Fruit fly (Drosophila melanogaster) whole organism, embryonic: ENCODE results near the gene CG11997.

ENCODE experiments used
- BEAF-32 ChIP-seq: fragments of 200-800 bp; sonication (Bioruptor generic); optimal IDR thresholded peaks from 3 replicates; lab custom pipeline; 2017; ENCODE audit warnings: missing biosample characterization, missing genetic modification characterization, mild to moderate bottlenecking, moderate library complexity, missing genetic modification reagents
- CG10267 ChIP-seq: fragments of 200-800 bp; sonication (Bioruptor generic); optimal IDR thresholded peaks from 2 replicates; lab custom pipeline; 2018; ENCODE audit warnings: missing biosample characterization, mild to moderate bottlenecking, missing genetic modification characterization, moderate library complexity
- CG11695 ChIP-seq: fragments of 200-800 bp; sonication (Bioruptor generic); IDR thresholded peaks from 3 replicates; pipeline ENCODE4 v1.3.6; 2022; ENCODE audit warnings: missing biosample characterization, missing genetic modification characterization
- CG12391 ChIP-seq: fragments of 200-800 bp; sonication (Bioruptor generic); optimal IDR thresholded peaks from 3 replicates; lab custom pipeline; 2018; ENCODE audit warnings: missing biosample characterization, mild to moderate bottlenecking, missing genetic modification characterization, moderate library complexity
- CG14014 ChIP-seq: fragments of 200-800 bp; sonication (Bioruptor generic); IDR thresholded peaks from 2 replicates; pipeline ENCODE4 v1.3.6; 2022; ENCODE audit warnings: missing biosample characterization, missing genetic modification characterization
- CG15011 ChIP-seq: fragments of 200-800 bp; sonication (Bioruptor generic); optimal IDR thresholded peaks from 3 replicates; lab custom pipeline; 2018; ENCODE audit warnings: missing biosample characterization, mild to moderate bottlenecking, missing genetic modification characterization
- CG2116 ChIP-seq: fragments of 200-800 bp; sonication (Bioruptor generic); optimal IDR thresholded peaks from 3 replicates; lab custom pipeline; 2018; ENCODE audit warnings: missing biosample characterization, mild to moderate bottlenecking, missing genetic modification characterization
- CG31388 ChIP-seq: fragments of 200-800 bp; sonication (Bioruptor generic); optimal IDR thresholded peaks from 2 replicates; lab custom pipeline; 2016; ENCODE audit warnings: missing biosample characterization, missing genetic modification characterization
- CG34224 ChIP-seq: fragments of 200-800 bp; sonication (Bioruptor generic); IDR thresholded peaks from 3 replicates; pipeline ENCODE4 v1.3.6; 2022; ENCODE audit warnings: missing biosample characterization, missing genetic modification characterization; ENCODE audit not compliant: partially characterized antibody
- CG5245 ChIP-seq: fragments of 200-800 bp; sonication (Bioruptor generic); optimal IDR thresholded peaks from 3 replicates; lab custom pipeline; 2016; ENCODE audit warnings: missing biosample characterization, missing genetic modification characterization
- CG6813 ChIP-seq: fragments of 200-800 bp; sonication (Bioruptor generic); optimal IDR thresholded peaks from 2 replicates; lab custom pipeline; 2017; ENCODE audit warnings: missing biosample characterization, missing genetic modification characterization, mild to moderate bottlenecking, moderate library complexity, missing genetic modification reagents
- CG7839 ChIP-seq: fragments of 200-800 bp; sonication (Bioruptor generic); optimal IDR thresholded peaks from 3 replicates; lab custom pipeline; 2018; ENCODE audit warnings: missing biosample characterization, mild to moderate bottlenecking, missing genetic modification characterization, moderate library complexity
- CG8281 ChIP-seq: fragments of 200-800 bp; sonication (Bioruptor generic); optimal IDR thresholded peaks from 2 replicates; lab custom pipeline; 2018; ENCODE audit warnings: missing biosample characterization, mild to moderate bottlenecking, missing genetic modification characterization, moderate library complexity
- CG9437 ChIP-seq: fragments of 200-800 bp; sonication (Bioruptor generic); optimal IDR thresholded peaks from 2 replicates; lab custom pipeline; 2018; ENCODE audit warnings: missing biosample characterization, mild to moderate bottlenecking, missing genetic modification characterization
- CG9932 ChIP-seq: fragments of 200-800 bp; sonication (Bioruptor generic); IDR thresholded peaks from 2 replicates; pipeline ENCODE4 v1.3.6; 2022; ENCODE audit warnings: missing biosample characterization, missing genetic modification characterization
- Doc2 ChIP-seq: fragments of 200-800 bp; sonication (Bioruptor generic); IDR thresholded peaks from 2 replicates; pipeline ENCODE4 v1.3.6; 2022; ENCODE audit warnings: missing biosample characterization, missing genetic modification characterization
- Doc3 ChIP-seq: fragments of 200-800 bp; sonication (Bioruptor generic); IDR thresholded peaks from 3 replicates; pipeline ENCODE4 v1.3.6; 2022; ENCODE audit warnings: missing biosample characterization, missing genetic modification characterization; ENCODE audit not compliant: partially characterized antibody
- Fer3 ChIP-seq: fragments of 200-800 bp; sonication (Bioruptor generic); optimal IDR thresholded peaks from 2 replicates; lab custom pipeline; 2018; ENCODE audit warnings: missing biosample characterization, mild to moderate bottlenecking, missing genetic modification characterization, moderate library complexity
- Hmx ChIP-seq: fragments of 200-800 bp; sonication (Bioruptor generic); optimal IDR thresholded peaks from 2 replicates; lab custom pipeline; 2016; ENCODE audit warnings: missing biosample characterization, missing genetic modification characterization
- Jarid2 ChIP-seq: fragments of 200-800 bp; sonication (Bioruptor generic); optimal IDR thresholded peaks from 3 replicates; lab custom pipeline; 2017; ENCODE audit warnings: mild to moderate bottlenecking, missing biosample characterization, missing genetic modification reagents, missing genetic modification characterization
- Lim3 ChIP-seq: fragments of 200-800 bp; sonication (Bioruptor generic); IDR thresholded peaks from 2 replicates; pipeline ENCODE4 v1.3.6; 2022; ENCODE audit warnings: missing biosample characterization, missing genetic modification characterization
- Myb ChIP-seq: fragments of 200-800 bp; sonication (Bioruptor generic); optimal IDR thresholded peaks from 2 replicates; lab custom pipeline; 2016; ENCODE audit warnings: missing biosample characterization, missing genetic modification characterization
- Nf-YA ChIP-seq: fragments of 200-800 bp; sonication (Bioruptor generic); IDR thresholded peaks from 2 replicates; pipeline ENCODE4 v1.3.6; 2022; ENCODE audit warnings: missing biosample characterization, missing genetic modification characterization
- NfI ChIP-seq: fragments of 200-800 bp; sonication (Bioruptor generic); optimal IDR thresholded peaks from 3 replicates; lab custom pipeline; 2018; ENCODE audit warnings: missing biosample characterization, mild to moderate bottlenecking, missing genetic modification characterization, moderate library complexity
- Pdp1 ChIP-seq, 2 experiments: fragments of 200-800 bp; sonication (Bioruptor generic); optimal IDR thresholded peaks; 3 replicates each; lab custom pipeline; 2016; ENCODE audit warnings: missing biosample characterization in 2 of 2, missing genetic modification characterization in 2 of 2, mild to moderate bottlenecking in 1 of 2, moderate library complexity in 1 of 2
- ara ChIP-seq: fragments of 200-800 bp; sonication (Bioruptor generic); IDR thresholded peaks from 2 replicates; pipeline ENCODE4 v1.3.6; 2022; ENCODE audit warnings: missing biosample characterization, missing genetic modification characterization
- caup ChIP-seq: fragments of 200-800 bp; sonication (Bioruptor generic); optimal IDR thresholded peaks from 3 replicates; lab custom pipeline; 2017; ENCODE audit warnings: missing biosample characterization, mild to moderate bottlenecking, missing genetic modification characterization, moderate library complexity; ENCODE audit not compliant: severe bottlenecking
- disco-r ChIP-seq: fragments of 200-800 bp; sonication (Bioruptor generic); optimal IDR thresholded peaks from 2 replicates; lab custom pipeline; 2016; ENCODE audit warnings: missing biosample characterization, missing genetic modification characterization
- dm ChIP-seq: fragments of 200-800 bp; sonication (Bioruptor generic); optimal IDR thresholded peaks from 3 replicates; lab custom pipeline; 2016; ENCODE audit warnings: missing biosample characterization, missing genetic modification characterization
- ems ChIP-seq: fragments of 200-800 bp; sonication (Bioruptor generic); optimal IDR thresholded peaks from 3 replicates; lab custom pipeline; 2016; ENCODE audit warnings: missing biosample characterization, missing genetic modification characterization
- eyg ChIP-seq: fragments of 200-800 bp; sonication (Bioruptor generic); optimal IDR thresholded peaks from 3 replicates; lab custom pipeline; 2016; ENCODE audit warnings: missing biosample characterization, missing genetic modification characterization
- fd64A ChIP-seq: fragments of 200-800 bp; sonication (Bioruptor generic); optimal IDR thresholded peaks from 3 replicates; lab custom pipeline; 2018; ENCODE audit warnings: missing biosample characterization, mild to moderate bottlenecking, missing genetic modification characterization
- gcm ChIP-seq: fragments of 200-800 bp; sonication (Bioruptor generic); optimal IDR thresholded peaks from 2 replicates; lab custom pipeline; 2019; ENCODE audit warnings: missing biosample characterization, mild to moderate bottlenecking, missing genetic modification characterization, moderate library complexity
- gem ChIP-seq: fragments of 200-800 bp; sonication (Bioruptor generic); optimal IDR thresholded peaks from 2 replicates; lab custom pipeline; 2019; ENCODE audit warnings: missing biosample characterization, mild to moderate bottlenecking, missing genetic modification characterization, moderate library complexity
- lab ChIP-seq: fragments of 200-800 bp; sonication (Bioruptor generic); optimal IDR thresholded peaks from 3 replicates; lab custom pipeline; 2017; ENCODE audit warnings: missing biosample characterization, missing genetic modification characterization, mild to moderate bottlenecking, moderate library complexity, missing genetic modification reagents
- lilli ChIP-seq: fragments of 200-800 bp; sonication (Bioruptor generic); optimal IDR thresholded peaks from 3 replicates; lab custom pipeline; 2016; ENCODE audit warnings: missing biosample characterization, missing genetic modification characterization
- nmo ChIP-seq: fragments of 200-800 bp; sonication (Bioruptor generic); optimal IDR thresholded peaks from 2 replicates; lab custom pipeline; 2018; ENCODE audit warnings: missing biosample characterization, mild to moderate bottlenecking, missing genetic modification characterization, moderate library complexity
- pita ChIP-seq: fragments of 200-800 bp; sonication (Bioruptor generic); optimal IDR thresholded peaks from 2 replicates; lab custom pipeline; 2017; ENCODE audit warnings: missing biosample characterization, mild to moderate bottlenecking, missing genetic modification characterization
- pum ChIP-seq: fragments of 200-800 bp; sonication (Bioruptor generic); optimal IDR thresholded peaks from 2 replicates; lab custom pipeline; 2016; ENCODE audit warnings: missing biosample characterization, missing genetic modification characterization
- sc ChIP-seq, 3 experiments: fragments of >200 bp in 2 of 3; fragments of 200-800 bp in 1 of 3; sonication (Bioruptor generic) in 1 of 3; optimal IDR thresholded peaks; 2 replicates in 2 of 3; 3 replicates in 1 of 3; lab custom pipeline; 2017; ENCODE audit warnings: mild to moderate bottlenecking in 1 of 3, missing biosample characterization in 1 of 3, missing genetic modification characterization in 1 of 3, missing genetic modification reagents in 1 of 3
- sim ChIP-seq: fragments of 200-800 bp; sonication (Bioruptor generic); IDR thresholded peaks from 2 replicates; pipeline ENCODE4 v1.3.6; 2022; ENCODE audit warnings: missing biosample characterization, missing genetic modification characterization
- slbo ChIP-seq: fragments of 200-800 bp; sonication (Bioruptor generic); IDR thresholded peaks from 2 replicates; pipeline ENCODE4 v1.3.6; 2022; ENCODE audit warnings: missing biosample characterization, missing genetic modification characterization
- stwl ChIP-seq: fragments of 200-800 bp; sonication (Bioruptor generic); optimal IDR thresholded peaks from 3 replicates; lab custom pipeline; 2018; ENCODE audit warnings: missing biosample characterization, mild to moderate bottlenecking, missing genetic modification characterization, moderate library complexity
- tgo ChIP-seq: fragments of 200-800 bp; sonication (Bioruptor generic); IDR thresholded peaks from 3 replicates; pipeline ENCODE4 v1.3.6; 2022; ENCODE audit warnings: missing biosample characterization, missing genetic modification characterization
- tna ChIP-seq: fragments of 200-800 bp; sonication (Bioruptor generic); IDR thresholded peaks from 2 replicates; pipeline ENCODE4 v1.3.6; 2022; ENCODE audit warnings: missing biosample characterization, missing genetic modification characterization; ENCODE audit not compliant: partially characterized antibody
- tx ChIP-seq: fragments of 200-800 bp; sonication (Bioruptor generic); optimal IDR thresholded peaks from 2 replicates; lab custom pipeline; 2016; ENCODE audit warnings: missing biosample characterization, missing genetic modification characterization
- vfl ChIP-seq: fragments of 200-800 bp; sonication (Bioruptor generic); optimal IDR thresholded peaks from 2 replicates; lab custom pipeline; 2016; ENCODE audit warnings: missing biosample characterization, missing genetic modification characterization
- wor ChIP-seq: fragments of 200-800 bp; sonication (Bioruptor generic); IDR thresholded peaks from 2 replicates; pipeline ENCODE4 v1.3.6; 2022; ENCODE audit warnings: missing biosample characterization, missing genetic modification characterization

Gene CG11997

DNA sequence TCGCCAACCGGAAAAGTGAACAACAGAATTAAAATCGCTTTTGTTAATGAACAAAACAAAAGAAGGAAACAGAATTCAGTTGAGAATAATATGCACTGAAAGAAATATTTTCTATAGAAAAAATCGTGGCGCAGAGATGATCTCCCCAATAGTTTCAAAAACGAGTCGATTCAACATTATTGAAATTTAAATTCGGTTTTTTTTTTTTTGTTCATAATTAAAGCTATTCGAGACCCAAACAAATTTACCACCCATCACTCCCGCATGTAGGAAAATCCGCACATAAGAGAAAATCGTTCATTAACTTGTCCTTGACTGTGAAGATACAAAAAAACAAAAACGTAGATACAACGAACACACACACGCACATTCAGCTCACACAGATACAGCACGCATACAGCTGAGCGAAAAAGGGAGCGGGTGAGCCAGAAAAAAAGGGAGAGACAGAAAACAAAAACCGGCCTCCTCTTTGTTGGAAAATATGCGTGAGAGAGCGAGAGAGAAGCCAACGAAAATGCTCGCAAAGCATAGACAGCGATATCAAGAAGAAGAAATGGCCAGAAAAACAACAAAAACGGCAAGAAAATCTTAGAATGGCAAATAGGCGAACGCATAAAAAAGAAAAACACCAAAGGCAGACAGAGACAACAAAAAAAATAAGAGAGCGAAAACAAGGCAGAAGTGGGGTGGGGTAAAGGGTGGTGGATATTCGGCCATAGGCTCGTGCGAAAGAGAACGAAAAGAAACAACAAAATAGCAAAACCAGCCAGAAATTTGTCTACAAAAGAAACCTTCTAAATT, 42.9 kb downstream of the CG11997 start (continued):
- TF ChIP-seq tx (GFP tag; lab: Kevin White, UChicago) (no peak), Fer3 (tag; lab: Kevin White, UChicago) (peak; percentile 36), lilli (peak; percentile 74), tgo (GFP tag; lab: Robert Waterston, UW) (peak; percentile 41; the same call in 1 of the 3 replicates), CG9932 (GFP tag; lab: Robert Waterston, UW) (peak; percentile 70), caup (GFP tag; lab: Kevin White, UChicago) (peak; percentile 36), NfI (GFP tag; lab: Kevin White, UChicago) (peak; percentile 35), CG10267 (tag; lab: Kevin White, UChicago) (peak; percentile 11), tna (GFP tag; lab: Robert Waterston, UW) (no peak), Lim3 (GFP tag; lab: Robert Waterston, UW) (no peak), dm (GFP tag; lab: Kevin White, UChicago) (no peak), BEAF-32 (GFP tag; lab: Kevin White, UChicago) (no peak), eyg (peak; percentile 66), lab (GFP tag; lab: Kevin White, UChicago) (peak; percentile 61), ara (GFP tag; lab: Robert Waterston, UW) (no peak), Myb (peak; percentile 12), Doc2 (GFP tag; lab: Robert Waterston, UW) (no peak), CG6813 (GFP tag; lab: Kevin White, UChicago) (peak; percentile 21), stwl (tag; lab: Kevin White, UChicago) (no peak), slbo (GFP tag; lab: Robert Waterston, UW) (peak; percentile 70), nmo (GFP tag; lab: Kevin White, UChicago) (no peak), Pdp1 (GFP tag; optimal IDR thresholded peaks at IDR 0.05; lab: Kevin White, UChicago) (peak; percentile 29 to 33), Jarid2 (no peak), pita (GFP tag; lab: Kevin White, UChicago) (no peak), sc (optimal IDR thresholded peaks at IDR 0.05; lab: Kevin White, UChicago) (no peak), sc (GFP tag; optimal IDR thresholded peaks at IDR 0.05; lab: Kevin White, UChicago) (no peak), Doc3 (GFP tag; lab: Robert Waterston, UW) (no peak), gem (tag; lab: Kevin White, UChicago) (peak; percentile 67), wor (GFP tag; lab: Robert Waterston, UW) (no peak), vfl (no peak), pum (GFP tag; lab: Kevin White, UChicago) (peak; percentile 2), CG31388 (GFP tag; lab: Kevin White, UChicago) (no peak), Hmx (GFP tag; lab: Kevin White, UChicago) (peak; percentile 23), gcm (GFP tag; lab: Kevin White, UChicago) (no peak), CG9437 (GFP tag; lab: Kevin White, UChicago) (no peak), CG14014 (peak; percentile 66), fd64A (GFP tag; lab: Kevin White, UChicago) (no peak), CG7839 (peak; percentile 44), disco-r (no peak), CG8281 (tag; lab: Kevin White, UChicago) (no peak), CG2116 (GFP tag; lab: Kevin White, UChicago) (peak; percentile 38), sim (GFP tag; lab: Robert Waterston, UW) (no peak), Nf-YA (GFP tag; lab: Robert Waterston, UW) (no peak), CG12391 (tag; lab: Kevin White, UChicago) (peak; percentile 14), CG15011 (GFP tag; lab: Kevin White, UChicago) (no peak), CG34224 (peak; percentile 64), ems (GFP tag; lab: Kevin White, UChicago) (no peak), CG5245 (GFP tag; lab: Kevin White, UChicago) (no peak), CG11695 (GFP tag; lab: Robert Waterston, UW) (peak; percentile 58; the same call in 2 of the 3 replicates)
